Fruit fly (Drosophila melanogaster) whole organism, embryonic: ENCODE measurements around the gene CG12020.
A peak's percentile ranks its signal among the peaks of the same experiment; 100 is the strongest.

Source experiments
- Antp ChIP-seq: fragments of 200-800 bp; sonication (Bioruptor generic); optimal IDR thresholded peaks from 3 replicates; lab custom pipeline; 2016; ENCODE audit warnings: missing biosample characterization, missing genetic modification characterization
- CG10147 ChIP-seq: fragments of 200-800 bp; sonication (Bioruptor generic); optimal IDR thresholded peaks from 2 replicates; lab custom pipeline; 2019; ENCODE audit warnings: missing biosample characterization, mild to moderate bottlenecking, missing genetic modification characterization, moderate library complexity
- CG1024 ChIP-seq: fragments of 200-800 bp; sonication (Bioruptor generic); IDR thresholded peaks from 2 replicates; pipeline ENCODE4 v1.3.6; 2022; ENCODE audit warnings: missing biosample characterization, missing genetic modification characterization
- CG10462 ChIP-seq: fragments of 200-800 bp; sonication (Bioruptor generic); optimal IDR thresholded peaks from 2 replicates; lab custom pipeline; 2016; ENCODE audit warnings: missing biosample characterization, missing genetic modification characterization
- CG13424 ChIP-seq: fragments of 200-800 bp; sonication (Bioruptor generic); optimal IDR thresholded peaks from 2 replicates; lab custom pipeline; 2019; ENCODE audit warnings: missing biosample characterization, mild to moderate bottlenecking, missing genetic modification characterization, moderate library complexity
- CG16779 ChIP-seq: fragments of 200-800 bp; sonication (Bioruptor generic); IDR thresholded peaks from 2 replicates; pipeline ENCODE4 v1.3.6; 2022; ENCODE audit warnings: missing biosample characterization, missing genetic modification characterization
- CG17829 ChIP-seq: fragments of 200-800 bp; optimal IDR thresholded peaks from 2 replicates; lab custom pipeline; 2019; ENCODE audit warnings: missing biosample characterization, mild to moderate bottlenecking, missing genetic modification characterization, moderate library complexity
- CG1792 ChIP-seq: fragments of 200-800 bp; sonication (Bioruptor generic); optimal IDR thresholded peaks from 2 replicates; lab custom pipeline; 2016; ENCODE audit warnings: missing biosample characterization, missing genetic modification characterization
- CG1832 ChIP-seq: fragments of 200-800 bp; sonication (Bioruptor generic); optimal IDR thresholded peaks from 2 replicates; lab custom pipeline; 2017; ENCODE audit warnings: missing biosample characterization, mild to moderate bottlenecking, missing genetic modification characterization, inconsistent platforms
- CG2120 ChIP-seq: fragments of 200-800 bp; sonication (Bioruptor generic); optimal IDR thresholded peaks from 3 replicates; lab custom pipeline; 2016; ENCODE audit warnings: missing biosample characterization, missing genetic modification characterization
- CG3065 ChIP-seq: fragments of 200-800 bp; sonication (Bioruptor generic); optimal IDR thresholded peaks from 2 replicates; lab custom pipeline; 2016; ENCODE audit warnings: missing biosample characterization, missing genetic modification characterization
- CG32767 ChIP-seq: fragments of 200-800 bp; sonication (Bioruptor generic); IDR thresholded peaks from 2 replicates; pipeline ENCODE4 v1.3.6; 2022; ENCODE audit warnings: missing biosample characterization, missing genetic modification characterization
- CG34376 ChIP-seq: fragments of 200-800 bp; sonication (Bioruptor generic); optimal IDR thresholded peaks from 2 replicates; lab custom pipeline; 2018; ENCODE audit warnings: missing biosample characterization, mild to moderate bottlenecking, missing genetic modification characterization
- CG4404 ChIP-seq: fragments of 200-800 bp; sonication (Bioruptor generic); IDR thresholded peaks from 2 replicates; pipeline ENCODE4 v1.3.6; 2022; ENCODE audit warnings: missing biosample characterization, missing genetic modification characterization
- CG4617 ChIP-seq: fragments of 200-800 bp; sonication (Bioruptor generic); optimal IDR thresholded peaks from 3 replicates; lab custom pipeline; 2016; ENCODE audit warnings: missing biosample characterization, missing genetic modification characterization, borderline replicate concordance
- CG6254 ChIP-seq: fragments of 200-800 bp; sonication (Bioruptor generic); optimal IDR thresholded peaks from 3 replicates; lab custom pipeline; 2017; ENCODE audit warnings: mild to moderate bottlenecking, missing biosample characterization, missing genetic modification reagents, missing genetic modification characterization
- CG6272 ChIP-seq: fragments of 200-800 bp; sonication (Bioruptor generic); IDR thresholded peaks from 2 replicates; pipeline ENCODE4 v1.3.6; 2022; ENCODE audit warnings: missing biosample characterization, missing genetic modification characterization
- CG7357 ChIP-seq: fragments of 200-800 bp; sonication (Bioruptor generic); IDR thresholded peaks from 3 replicates; pipeline ENCODE4 v1.3.6; 2022; ENCODE audit warnings: missing biosample characterization, missing genetic modification characterization
- CG8765 ChIP-seq: fragments of 200-800 bp; sonication (Bioruptor generic); IDR thresholded peaks from 2 replicates; pipeline ENCODE4 v1.3.6; 2022; ENCODE audit warnings: missing biosample characterization, missing genetic modification characterization
- CG8944 ChIP-seq: fragments of 200-800 bp; sonication (Bioruptor generic); optimal IDR thresholded peaks from 3 replicates; lab custom pipeline; 2016; ENCODE audit warnings: missing biosample characterization, missing genetic modification characterization
- D19B ChIP-seq: fragments of 200-800 bp; sonication (Bioruptor generic); optimal IDR thresholded peaks from 2 replicates; lab custom pipeline; 2017; ENCODE audit warnings: missing biosample characterization, mild to moderate bottlenecking, missing genetic modification characterization
- Dbx ChIP-seq: fragments of 200-800 bp; sonication (Bioruptor generic); IDR thresholded peaks from 3 replicates; pipeline ENCODE4 v1.3.6; 2022; ENCODE audit warnings: missing biosample characterization, missing genetic modification characterization
- Dp ChIP-seq: fragments of 200-800 bp; sonication (Bioruptor generic); optimal IDR thresholded peaks from 2 replicates; lab custom pipeline; 2018; ENCODE audit warnings: missing biosample characterization, mild to moderate bottlenecking, missing genetic modification characterization, moderate library complexity
- NC2α ChIP-seq: fragments of 200-800 bp; sonication (Bioruptor generic); optimal IDR thresholded peaks from 2 replicates; lab custom pipeline; 2016; ENCODE audit warnings: missing biosample characterization, missing genetic modification characterization
- Nf-YA ChIP-seq: fragments of 200-800 bp; sonication (Bioruptor generic); IDR thresholded peaks from 2 replicates; pipeline ENCODE4 v1.3.6; 2022; ENCODE audit warnings: missing biosample characterization, missing genetic modification characterization
- Oli ChIP-seq: fragments of 200-800 bp; sonication (Bioruptor generic); optimal IDR thresholded peaks from 2 replicates; lab custom pipeline; 2018; ENCODE audit warnings: missing biosample characterization, mild to moderate bottlenecking, missing genetic modification characterization, moderate library complexity
- Ssrp ChIP-seq: fragments of 200-800 bp; sonication (Bioruptor generic); optimal IDR thresholded peaks from 2 replicates; lab custom pipeline; 2018; ENCODE audit warnings: missing biosample characterization, mild to moderate bottlenecking, missing genetic modification characterization, moderate library complexity
- chinmo ChIP-seq: fragments of 200-800 bp; sonication (Bioruptor generic); IDR thresholded peaks from 4 replicates; pipeline ENCODE4 v1.3.6; 2022; ENCODE audit warnings: missing biosample characterization, missing genetic modification characterization; ENCODE audit not compliant: partially characterized antibody
- crc ChIP-seq: fragments of 200-800 bp; sonication (Bioruptor generic); optimal IDR thresholded peaks from 2 replicates; lab custom pipeline; 2016; ENCODE audit warnings: missing biosample characterization, missing genetic modification characterization
- dati ChIP-seq: fragments of 200-800 bp; sonication (Bioruptor generic); IDR thresholded peaks from 2 replicates; pipeline ENCODE4 v1.3.6; 2022; ENCODE audit warnings: missing biosample characterization, missing genetic modification characterization
- disco-r ChIP-seq: fragments of 200-800 bp; sonication (Bioruptor generic); optimal IDR thresholded peaks from 2 replicates; lab custom pipeline; 2016; ENCODE audit warnings: missing biosample characterization, missing genetic modification characterization
- en ChIP-seq: fragments of 200-800 bp; sonication (Bioruptor generic); optimal IDR thresholded peaks from 2 replicates; lab custom pipeline; 2016; ENCODE audit warnings: missing biosample characterization, missing genetic modification characterization
- ewg ChIP-seq: fragments of 200-800 bp; sonication (Bioruptor generic); optimal IDR thresholded peaks from 3 replicates; lab custom pipeline; 2017; ENCODE audit warnings: mild to moderate bottlenecking, missing biosample characterization, missing genetic modification reagents, missing genetic modification characterization
- exex ChIP-seq: fragments of 200-800 bp; sonication (Bioruptor generic); optimal IDR thresholded peaks from 4 replicates; lab custom pipeline; 2018; ENCODE audit warnings: missing biosample characterization, mild to moderate bottlenecking, missing genetic modification characterization, moderate library complexity
- fu2 ChIP-seq: fragments of 200-800 bp; sonication (Bioruptor generic); optimal IDR thresholded peaks from 2 replicates; lab custom pipeline; 2016; ENCODE audit warnings: missing biosample characterization, missing genetic modification characterization
- grn ChIP-seq: fragments of 200-800 bp; sonication (Bioruptor generic); optimal IDR thresholded peaks from 3 replicates; lab custom pipeline; 2017; ENCODE audit warnings: missing biosample characterization, missing genetic modification characterization
- hth ChIP-seq: fragments of >200 bp; optimal IDR thresholded peaks from 2 replicates; lab custom pipeline; 2017; ENCODE audit warnings: inconsistent platforms
- kay ChIP-seq: fragments of 200-800 bp; sonication (Bioruptor generic); optimal IDR thresholded peaks from 2 replicates; lab custom pipeline; 2016; ENCODE audit warnings: missing biosample characterization, missing genetic modification characterization
- mirr ChIP-seq: fragments of 200-800 bp; sonication (Bioruptor generic); optimal IDR thresholded peaks from 3 replicates; lab custom pipeline; 2018; ENCODE audit warnings: missing biosample characterization, mild to moderate bottlenecking, missing genetic modification characterization
- mld ChIP-seq: fragments of 200-800 bp; sonication (Bioruptor generic); IDR thresholded peaks from 3 replicates; pipeline ENCODE4 v1.3.6; 2022; ENCODE audit warnings: missing biosample characterization, missing genetic modification characterization; ENCODE audit not compliant: partially characterized antibody
- onecut ChIP-seq: fragments of 200-800 bp; sonication (Bioruptor generic); IDR thresholded peaks from 2 replicates; pipeline ENCODE4 v1.3.6; 2022; ENCODE audit warnings: missing biosample characterization, missing genetic modification characterization
- run ChIP-seq: fragments of 200-800 bp; sonication (Bioruptor generic); optimal IDR thresholded peaks from 3 replicates; lab custom pipeline; 2018; ENCODE audit warnings: missing biosample characterization, mild to moderate bottlenecking, missing genetic modification characterization
- slou ChIP-seq: fragments of 200-800 bp; sonication (Bioruptor generic); optimal IDR thresholded peaks from 3 replicates; lab custom pipeline; 2016; ENCODE audit warnings: missing biosample characterization, missing genetic modification characterization
- sqz ChIP-seq: fragments of 200-800 bp; sonication (Bioruptor generic); optimal IDR thresholded peaks from 3 replicates; lab custom pipeline; 2018; ENCODE audit warnings: missing biosample characterization, mild to moderate bottlenecking, missing genetic modification characterization
- sr ChIP-seq: fragments of 200-800 bp; sonication (Bioruptor generic); IDR thresholded peaks from 3 replicates; pipeline ENCODE4 v1.3.6; 2022; ENCODE audit warnings: missing biosample characterization, missing genetic modification characterization
- stc ChIP-seq: fragments of 200-800 bp; sonication (Bioruptor generic); IDR thresholded peaks from 2 replicates; pipeline ENCODE4 v1.3.6; 2022; ENCODE audit warnings: missing biosample characterization, missing genetic modification characterization
- stwl ChIP-seq: fragments of 200-800 bp; sonication (Bioruptor generic); optimal IDR thresholded peaks from 3 replicates; lab custom pipeline; 2018; ENCODE audit warnings: missing biosample characterization, mild to moderate bottlenecking, missing genetic modification characterization, moderate library complexity
- sug ChIP-seq: fragments of 200-800 bp; optimal IDR thresholded peaks from 2 replicates; lab custom pipeline; 2019; ENCODE audit warnings: missing biosample characterization, mild to moderate bottlenecking, missing genetic modification characterization, moderate library complexity
- toy ChIP-seq: fragments of 200-800 bp; sonication (Bioruptor generic); IDR thresholded peaks from 2 replicates; pipeline ENCODE4 v1.3.6; 2022; ENCODE audit warnings: missing biosample characterization, missing genetic modification characterization
- twi ChIP-seq: fragments of 200-800 bp; optimal IDR thresholded peaks from 2 replicates; lab custom pipeline; 2019; ENCODE audit warnings: missing biosample characterization, mild to moderate bottlenecking, missing genetic modification characterization, moderate library complexity
- tx ChIP-seq: fragments of 200-800 bp; sonication (Bioruptor generic); optimal IDR thresholded peaks from 2 replicates; lab custom pipeline; 2016; ENCODE audit warnings: missing biosample characterization, missing genetic modification characterization

CG12020 gene

DNA sequence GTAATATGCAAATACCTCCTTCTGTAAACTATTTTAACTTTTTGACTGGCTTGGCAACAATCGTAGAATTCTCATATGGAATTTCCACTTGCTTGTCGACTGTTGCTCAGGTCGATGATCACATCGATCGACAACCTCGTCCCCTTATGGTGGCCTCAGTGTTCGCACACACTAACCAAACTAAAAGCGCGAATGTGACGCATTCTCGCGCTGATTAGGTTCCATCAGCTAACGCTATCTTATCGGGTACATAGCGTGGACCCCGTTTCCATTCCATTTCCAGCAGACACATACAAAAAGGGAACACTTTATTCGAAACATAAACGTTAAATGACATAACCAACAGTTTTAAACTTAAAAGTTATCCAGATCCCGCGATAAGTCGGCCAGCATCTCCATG is 7.8 kb upstream of the CG12020 start (continued):
- TF ChIP-seq disco-r (GFP tag; lab: Kevin White, UChicago) (no peak), Antp (GFP tag; lab: Kevin White, UChicago) (no peak), fu2 (GFP tag; lab: Kevin White, UChicago) (no peak), stwl (tag; lab: Kevin White, UChicago) (no peak), Ssrp (tag; lab: Kevin White, UChicago) (no peak), CG8944 (GFP tag; lab: Kevin White, UChicago) (no peak), dati (GFP tag; lab: Robert Waterston, UW) (no peak), Dp (no peak), exex (tag; lab: Kevin White, UChicago) (peak; percentile 69), ewg (GFP tag; lab: Kevin White, UChicago) (no peak), Nf-YA (GFP tag; lab: Robert Waterston, UW) (no peak), CG10147 (GFP tag; lab: Kevin White, UChicago) (no peak), sr (GFP tag; lab: Robert Waterston, UW) (no peak), NC2α (GFP tag; lab: Kevin White, UChicago) (no peak), CG17829 (no peak), CG1832 (GFP tag; lab: Kevin White, UChicago) (no peak), CG4617 (GFP tag; lab: Kevin White, UChicago) (no peak), CG1024 (GFP tag; lab: Robert Waterston, UW) (no peak), CG10462 (GFP tag; lab: Kevin White, UChicago) (no peak), mld (no peak), kay (GFP tag; lab: Kevin White, UChicago) (peak; percentile 28), hth (no peak), CG6254 (no peak), CG4404 (GFP tag; lab: Robert Waterston, UW) (no peak), sqz (GFP tag; lab: Kevin White, UChicago) (no peak), stc (no peak), CG13424 (no peak), CG8765 (GFP tag; lab: Robert Waterston, UW) (no peak), CG6272 (no peak), Oli (no peak), run (no peak), onecut (GFP tag; lab: Robert Waterston, UW) (no peak), chinmo (no peak), crc (GFP tag; lab: Kevin White, UChicago) (no peak), CG2120 (no peak), slou (GFP tag; lab: Kevin White, UChicago) (no peak), twi (tag; lab: Kevin White, UChicago) (no peak), sug (tag; lab: Kevin White, UChicago) (peak; percentile 66), CG16779 (GFP tag; lab: Robert Waterston, UW) (no peak), en (GFP tag; lab: Kevin White, UChicago) (no peak), mirr (GFP tag; lab: Kevin White, UChicago) (peak; percentile 34), CG7357 (GFP tag; lab: Robert Waterston, UW) (no peak), toy (no peak), CG32767 (GFP tag; lab: Robert Waterston, UW) (no peak), CG1792 (GFP tag; lab: Kevin White, UChicago) (no peak), grn (GFP tag; lab: Kevin White, UChicago) (peak; percentile 3), CG3065 (GFP tag; lab: Kevin White, UChicago) (no peak), tx (no peak), D19B (GFP tag; lab: Kevin White, UChicago) (no peak), CG34376 (peak; percentile 65), Dbx (0 out of 3 replicates have a peak, but pooled peaks have one; percentile 8)
